Fruit fly (Drosophila melanogaster) whole organism, embryonic: ENCODE data around the gene Cpr78Ca.

Experiments used
- Awh ChIP-seq: fragments of 200-800 bp; sonication (Bioruptor generic); IDR thresholded peaks from 2 replicates; pipeline ENCODE4, ENCODE4 v1.3.6; 2022; ENCODE audit warnings: missing biosample characterization, missing genetic modification characterization
- Blimp-1 ChIP-seq: fragments of 200-800 bp; sonication (Bioruptor generic); optimal IDR thresholded peaks from 3 replicates; lab custom pipeline; 2018; ENCODE audit warnings: missing biosample characterization, missing genetic modification characterization, mild to moderate bottlenecking, moderate library complexity, missing genetic modification reagents
- CG10431 ChIP-seq: fragments of 200-800 bp; sonication (Bioruptor generic); optimal IDR thresholded peaks from 3 replicates; lab custom pipeline; 2018; ENCODE audit warnings: missing biosample characterization, mild to moderate bottlenecking, missing genetic modification characterization
- CG11695 ChIP-seq: fragments of 200-800 bp; sonication (Bioruptor generic); IDR thresholded peaks from 3 replicates; pipeline ENCODE4 v1.3.6; 2022; ENCODE audit warnings: missing biosample characterization, missing genetic modification characterization
- CG12769 ChIP-seq: fragments of 200-800 bp; sonication (Bioruptor generic); optimal IDR thresholded peaks from 2 replicates; lab custom pipeline; 2019; ENCODE audit warnings: missing biosample characterization, mild to moderate bottlenecking, missing genetic modification characterization, moderate library complexity
- CG13894 ChIP-seq: fragments of 200-800 bp; sonication (Bioruptor generic); optimal IDR thresholded peaks from 3 replicates; lab custom pipeline; 2018; ENCODE audit warnings: missing biosample characterization, mild to moderate bottlenecking, missing genetic modification characterization, moderate library complexity
- CG14014 ChIP-seq: fragments of 200-800 bp; sonication (Bioruptor generic); IDR thresholded peaks from 2 replicates; pipeline ENCODE4 v1.3.6; 2022; ENCODE audit warnings: missing biosample characterization, missing genetic modification characterization
- CG14050 ChIP-seq: fragments of 200-800 bp; sonication (Bioruptor generic); IDR thresholded peaks from 3 replicates; pipeline ENCODE4 v1.3.6; 2022; ENCODE audit warnings: missing biosample characterization, missing genetic modification characterization
- CG14667 ChIP-seq: fragments of 200-800 bp; sonication (Bioruptor generic); IDR thresholded peaks from 2 replicates; pipeline ENCODE4 v1.3.6; 2022; ENCODE audit warnings: missing biosample characterization, missing genetic modification characterization
- CG14965 ChIP-seq: fragments of 200-800 bp; sonication (Bioruptor generic); optimal IDR thresholded peaks from 2 replicates; lab custom pipeline; 2016; ENCODE audit warnings: missing biosample characterization, missing genetic modification characterization, borderline replicate concordance
- CG2199 ChIP-seq: fragments of 200-800 bp; sonication (Bioruptor generic); IDR thresholded peaks from 3 replicates; pipeline ENCODE4 v1.3.6; 2022; ENCODE audit warnings: missing biosample characterization, missing genetic modification characterization
- CG32532 ChIP-seq: fragments of 200-800 bp; sonication (Bioruptor generic); IDR thresholded peaks from 2 replicates; pipeline ENCODE4 v1.3.6; 2022; ENCODE audit warnings: missing biosample characterization, missing genetic modification characterization
- CG32772 ChIP-seq: fragments of 200-800 bp; sonication (Bioruptor generic); IDR thresholded peaks from 2 replicates; pipeline ENCODE4 v1.3.6; 2022; ENCODE audit warnings: missing biosample characterization, missing genetic modification characterization
- CG4328 ChIP-seq: fragments of 200-800 bp; sonication (Bioruptor generic); optimal IDR thresholded peaks from 3 replicates; lab custom pipeline; 2017; ENCODE audit warnings: missing biosample characterization, missing genetic modification reagents, missing genetic modification characterization
- CG4424 ChIP-seq: fragments of 200-800 bp; sonication (Bioruptor generic); optimal IDR thresholded peaks from 3 replicates; lab custom pipeline; 2016; ENCODE audit warnings: missing biosample characterization, missing genetic modification characterization
- GATAe ChIP-seq: fragments of 200-800 bp; sonication (Bioruptor generic); conservative IDR thresholded peaks from 2 replicates; pipeline ENCODE4 v1.3.6; 2022; ENCODE audit warnings: missing biosample characterization, missing genetic modification characterization
- Gsc ChIP-seq: fragments of 200-800 bp; sonication (Bioruptor generic); IDR thresholded peaks from 2 replicates; pipeline ENCODE4 v1.3.6; 2022; ENCODE audit warnings: missing biosample characterization, missing genetic modification characterization
- Gug ChIP-seq: fragments of 200-800 bp; sonication (Bioruptor generic); IDR thresholded peaks from 4 replicates; pipeline ENCODE4 v1.3.6; 2022; ENCODE audit warnings: missing biosample characterization, missing genetic modification characterization
- H2.0 ChIP-seq: fragments of 200-800 bp; sonication (Bioruptor generic); IDR thresholded peaks from 2 replicates; pipeline ENCODE4 v1.3.6; 2022; ENCODE audit warnings: missing biosample characterization, missing genetic modification characterization
- Pdp1 ChIP-seq, 2 experiments: fragments of 200-800 bp; sonication (Bioruptor generic); optimal IDR thresholded peaks; 3 replicates each; lab custom pipeline; 2016; ENCODE audit warnings: missing biosample characterization in 2 of 2, missing genetic modification characterization in 2 of 2, mild to moderate bottlenecking in 1 of 2, moderate library complexity in 1 of 2
- Scr ChIP-seq: fragments of 200-800 bp; sonication (Bioruptor generic); IDR thresholded peaks from 2 replicates; pipeline ENCODE4 v1.3.6; 2022; ENCODE audit warnings: missing biosample characterization, missing genetic modification characterization; ENCODE audit not compliant: partially characterized antibody
- Sin3A ChIP-seq: fragments of >200 bp; optimal IDR thresholded peaks from 2 replicates; lab custom pipeline; 2018
- danr ChIP-seq: fragments of 200-800 bp; sonication (Bioruptor generic); IDR thresholded peaks from 2 replicates; pipeline ENCODE4 v1.3.6; 2022; ENCODE audit warnings: missing biosample characterization, missing genetic modification characterization
- dm ChIP-seq: fragments of 200-800 bp; sonication (Bioruptor generic); optimal IDR thresholded peaks from 3 replicates; lab custom pipeline; 2016; ENCODE audit warnings: missing biosample characterization, missing genetic modification characterization
- dysf ChIP-seq: fragments of 200-800 bp; sonication (Bioruptor generic); IDR thresholded peaks from 3 replicates; pipeline ENCODE4 v1.3.6; 2022; ENCODE audit warnings: missing biosample characterization, missing genetic modification characterization
- grau ChIP-seq: fragments of 200-800 bp; optimal IDR thresholded peaks from 3 replicates; lab custom pipeline; 2019; ENCODE audit warnings: missing biosample characterization, mild to moderate bottlenecking, missing genetic modification characterization, moderate library complexity
- grn ChIP-seq: fragments of 200-800 bp; sonication (Bioruptor generic); optimal IDR thresholded peaks from 3 replicates; lab custom pipeline; 2017; ENCODE audit warnings: missing biosample characterization, missing genetic modification characterization
- pan ChIP-seq, 4 experiments: fragments of >200 bp in 3 of 4; fragments of 200-800 bp in 1 of 4; sonication (Bioruptor generic) in 1 of 4; optimal IDR thresholded peaks in 3 of 4; IDR thresholded peaks in 1 of 4; 2 replicates each; pipeline versions ENCODE4 v1.3.6 to Lab custom; 2017 to 2022; ENCODE audit warnings: missing biosample characterization in 2 of 4, missing genetic modification characterization in 2 of 4, mixed read lengths in 1 of 4
- rib ChIP-seq: fragments of 200-800 bp; sonication (Bioruptor generic); IDR thresholded peaks from 2 replicates; pipeline ENCODE4 v1.3.6; 2022; ENCODE audit warnings: missing biosample characterization, missing genetic modification characterization
- run ChIP-seq: fragments of 200-800 bp; sonication (Bioruptor generic); optimal IDR thresholded peaks from 3 replicates; lab custom pipeline; 2018; ENCODE audit warnings: missing biosample characterization, mild to moderate bottlenecking, missing genetic modification characterization
- sd ChIP-seq: fragments of 200-800 bp; sonication (Bioruptor generic); optimal IDR thresholded peaks from 3 replicates; lab custom pipeline; 2018; ENCODE audit warnings: missing biosample characterization, mild to moderate bottlenecking, missing genetic modification characterization, moderate library complexity
- sens ChIP-seq: fragments of 200-800 bp; sonication (Bioruptor generic); peaks from one replicate; lab custom pipeline; 2016; ENCODE audit warnings: missing biosample characterization, missing genetic modification characterization
- sug ChIP-seq: fragments of 200-800 bp; optimal IDR thresholded peaks from 2 replicates; lab custom pipeline; 2019; ENCODE audit warnings: missing biosample characterization, mild to moderate bottlenecking, missing genetic modification characterization, moderate library complexity

The Cpr78Ca gene

dm6 chr3L:21304400-21304799 is 11.8 kb upstream of the Cpr78Ca start, which contains the start of the genes CG11309 and CG7632 (continued):
- TF ChIP-seq H2.0 (GFP tag; lab: Robert Waterston, UW) (peak; percentile 97), CG11695 (GFP tag; lab: Robert Waterston, UW) (peak; percentile 99), danr (peak; percentile 88), Awh (GFP tag; lab: Robert Waterston, UW) (peak; percentile 99), CG14050 (GFP tag; lab: Robert Waterston, UW) (peak; percentile 98)

dm6 chr3L:21303659-21304058 is 11.1 kb upstream of the Cpr78Ca start:
- no peak for TF ChIP-seq CG32772 (GFP tag; lab: Robert Waterston, UW)
- TF ChIP-seq grn (GFP tag; lab: Kevin White, UChicago), result peak; percentile 17
- TF ChIP-seq Gug (GFP tag; lab: Robert Waterston, UW), result no peak
- peak; percentile 31 for TF ChIP-seq sug
- no peak for TF ChIP-seq rib (GFP tag; lab: Robert Waterston, UW)
- no peak for TF ChIP-seq Scr (GFP tag; lab: Robert Waterston, UW)
- TF ChIP-seq CG14014, result peak; percentile 21; the same call in 1 of the 2 replicates
- TF ChIP-seq sens (GFP tag; lab: Kevin White, UChicago), result peak; percentile 48
- TF ChIP-seq CG14965 (GFP tag; lab: Kevin White, UChicago), result no peak
- 0 out of 2 replicates have a peak, but pooled peaks have one; percentile 9 for TF ChIP-seq CG32532 (GFP tag; lab: Robert Waterston, UW)
- TF ChIP-seq GATAe (GFP tag; lab: Robert Waterston, UW), result peak; percentile 75

dm6 chr3L:21302493-21302892 is 9.9 kb upstream of the Cpr78Ca start:
- TF ChIP-seq dm (GFP tag; lab: Kevin White, UChicago), result no peak
- TF ChIP-seq CG4424 (GFP tag; lab: Kevin White, UChicago), result no peak
- TF ChIP-seq CG4328 (GFP tag; lab: Kevin White, UChicago), result no peak
- TF ChIP-seq dysf (GFP tag; lab: Robert Waterston, UW), result 0 out of 3 replicates have a peak, but pooled peaks have one; percentile 7
- no peak for TF ChIP-seq pan (optimal IDR thresholded peaks at IDR 0.05; lab: Kevin White, UChicago)
- TF ChIP-seq pan (GFP tag; optimal IDR thresholded peaks at IDR 0.05 in 1 of 2, IDR thresholded peaks at IDR 0.05 in 1 of 2), result no peak
- 0 out of 2 replicates have a peak, but pooled peaks have one; percentile 14 for TF ChIP-seq Gsc (GFP tag; lab: Robert Waterston, UW)
- TF ChIP-seq CG13894 (tag; lab: Kevin White, UChicago), result no peak

- TF ChIP-seq grau (tag; lab: Kevin White, UChicago) (peak; percentile 18), CG10431 (GFP tag; lab: Kevin White, UChicago) (peak; percentile 56), sd (peak; percentile 5), CG14667 (GFP tag; lab: Robert Waterston, UW) (no peak), Pdp1 (GFP tag; optimal IDR thresholded peaks at IDR 0.05; lab: Kevin White, UChicago) (peak in 1 of 2 experiments; percentile 40), Sin3A (lab: Kevin White, UChicago) (no peak), CG2199 (GFP tag; lab: Robert Waterston, UW) (0 out of 3 replicates have a peak, but pooled peaks have one; percentile 45), CG12769 (tag; lab: Kevin White, UChicago) (peak; percentile 49), run (no peak), Blimp-1 (GFP tag; lab: Kevin White, UChicago) (peak; percentile 96)
Observed at dm6 chr3L:21301737-21302487, 9.3 kb upstream of the Cpr78Ca start.
